Worm (Caenorhabditis elegans): Measurements from ENCODE around the gene sre-5.

ce11 chrIV:3526144-3526797 lies 38.7 kb upstream of the sre-5 start:
- TF ChIP-seq lin-13 (GFP tag; optimal IDR thresholded peaks at IDR 0.05) (no peak), ztf-11 (tag; optimal IDR thresholded peaks at IDR 0.05) (no peak), unc-86 (tag; optimal IDR thresholded peaks at IDR 0.05) (no peak), alr-1 (tag; optimal IDR thresholded peaks at IDR 0.05; ENCODE audit: borderline replicate concordance) (no peak)
